Worm (Caenorhabditis elegans): ENCODE data around the gene Y26G10.6.

ce11 chrV:17694260-17694659 lies 5.5 kb upstream of the Y26G10.6 start:
- TF ChIP-seq attf-3 (GFP tag; conservative IDR thresholded peaks at IDR 0.05) (no peak), hrde-1 (tag; optimal IDR thresholded peaks at IDR 0.05; ENCODE audit: borderline replicate concordance) (no peak), snpc-1.3 (tag; optimal IDR thresholded peaks at IDR 0.05; ENCODE audit: insufficient read depth) (no peak), egl-44 (GFP tag; IDR thresholded peaks at IDR 0.05) (no peak), somi-1 (GFP tag; optimal IDR thresholded peaks at IDR 0.05) (no peak), F39B2.1 (GFP tag; IDR thresholded peaks at IDR 0.05) (no peak), attf-5 (GFP tag; optimal IDR thresholded peaks at IDR 0.05) (no peak), D2030.7 (GFP tag; IDR thresholded peaks at IDR 0.05) (no peak), rpc-1 (optimal IDR thresholded peaks at IDR 0.05) (no peak), rpc-1 (tag; optimal IDR thresholded peaks at IDR 0.05) (no peak), Y67H2A.10 (GFP tag; conservative IDR thresholded peaks at IDR 0.05) (no peak), athp-1 (tag; optimal IDR thresholded peaks at IDR 0.05) (no peak), F49E8.2 (tag; optimal IDR thresholded peaks at IDR 0.05; ENCODE audit: insufficient read depth) (no peak)
